Worm (Caenorhabditis elegans) whole organism, L1 larva: Measurements from ENCODE around the gene ZK682.7.
A peak's percentile ranks its signal among the peaks of the same experiment; 100 is the strongest.

Experiments used
- blmp-1 ChIP-seq: fragments of 150-350 bp; optimal IDR thresholded peaks from 2 replicates; lab custom pipeline; 2014; ENCODE audit warnings: missing biosample characterization, missing genetic modification characterization
- fos-1 ChIP-seq: fragments of 150-350 bp; optimal IDR thresholded peaks from 2 replicates; lab custom pipeline; 2014; ENCODE audit warnings: missing biosample characterization, missing genetic modification characterization

DNA sequence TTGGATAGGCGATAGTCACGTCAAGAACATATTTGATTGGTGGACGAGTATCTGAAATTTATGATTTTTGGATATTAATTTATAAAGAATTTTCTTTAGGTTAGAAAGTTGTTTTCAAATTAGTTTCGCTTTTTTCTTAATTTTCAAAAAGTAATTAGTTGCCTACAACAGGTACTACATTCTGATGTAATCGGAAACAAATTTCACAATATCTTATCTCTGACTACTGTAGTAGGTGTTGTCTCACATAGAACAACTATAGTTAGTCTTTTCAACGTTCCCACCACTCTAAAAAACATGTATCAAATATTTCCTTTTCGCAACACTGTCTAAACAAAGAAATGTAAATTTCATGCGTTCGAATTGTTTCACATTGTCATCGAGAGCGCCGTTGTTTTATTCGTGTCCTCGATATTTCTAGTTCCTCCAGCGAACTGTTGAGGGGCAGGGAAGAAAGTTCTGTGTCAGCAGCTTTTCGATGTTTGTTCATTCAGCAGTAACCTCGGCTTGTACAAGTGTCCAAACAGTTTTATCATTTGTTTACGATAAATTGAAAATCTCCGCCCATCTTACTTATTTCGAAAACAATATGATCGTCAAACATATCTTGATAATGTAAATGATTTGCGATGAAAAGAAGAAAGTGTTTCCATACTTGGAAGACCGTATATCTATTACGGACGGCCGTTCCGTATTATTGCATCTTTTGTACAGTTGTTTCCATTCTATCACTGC is 37.4 kb upstream of the ZK682.7 start:
- TF ChIP-seq blmp-1 (tag; lab: Kevin White, UChicago) (peak; percentile 36), fos-1 (no peak)
